Worm (Caenorhabditis elegans) whole organism, mixed stage, embryonic: ENCODE results near the gene Y60A9.1.

Experiments
- M03D4.4 ChIP-seq: sonication (generic microtip); optimal IDR thresholded peaks from 2 replicates; lab custom pipeline; 2017; ENCODE audit warnings: mild to moderate bottlenecking, missing genetic modification characterization, missing compliant biosample characterization
- bed-3 ChIP-seq: fragments of 200-800 bp; sonication (Bioruptor generic); optimal IDR thresholded peaks from 3 replicates; lab custom pipeline; 2018; ENCODE audit warnings: mild to moderate bottlenecking, missing genetic modification characterization, moderate library complexity, missing compliant biosample characterization
- ceh-39 ChIP-seq: fragments of 150-350 bp; optimal IDR thresholded peaks from 2 replicates; lab custom pipeline; 2014; ENCODE audit warnings: missing biosample characterization, missing genetic modification characterization
- ceh-83 ChIP-seq: fragments of 200-800 bp; sonication (Bioruptor generic); optimal IDR thresholded peaks from 2 replicates; lab custom pipeline; 2018; ENCODE audit warnings: mild to moderate bottlenecking, missing genetic modification characterization, missing compliant biosample characterization
- ces-1 ChIP-seq: fragments of 150-350 bp; optimal IDR thresholded peaks from 2 replicates; lab custom pipeline; 2014; ENCODE audit warnings: missing biosample characterization, missing genetic modification reagents, missing genetic modification characterization
- cnd-1 ChIP-seq: fragments of 200-800 bp; sonication (Bioruptor generic); optimal IDR thresholded peaks from 2 replicates; lab custom pipeline; 2018; ENCODE audit warnings: mild to moderate bottlenecking, missing genetic modification characterization, missing compliant biosample characterization
- elt-1 ChIP-seq: sonication (generic microtip); optimal IDR thresholded peaks from 2 replicates; lab custom pipeline; 2017; ENCODE audit warnings: missing genetic modification characterization, mild to moderate bottlenecking, missing compliant biosample characterization, antibody characterized with exemption, moderate library complexity, borderline replicate concordance; ENCODE audit not compliant: insufficient read depth
- elt-3 ChIP-seq: fragments of 150-350 bp; optimal IDR thresholded peaks from 2 replicates; lab custom pipeline; 2014; ENCODE audit warnings: missing biosample characterization, missing genetic modification characterization
- lin-13 ChIP-seq: fragments of 150-350 bp; optimal IDR thresholded peaks from 2 replicates; lab custom pipeline; 2014; ENCODE audit warnings: missing biosample characterization, missing genetic modification characterization
- lin-32 ChIP-seq: fragments of 200-800 bp; sonication (Bioruptor generic); optimal IDR thresholded peaks from 2 replicates; lab custom pipeline; 2018; ENCODE audit warnings: mild to moderate bottlenecking, missing genetic modification characterization, missing compliant biosample characterization
- mab-5 ChIP-seq: fragments of 150-350 bp; optimal IDR thresholded peaks from 2 replicates; lab custom pipeline; 2014; ENCODE audit warnings: missing biosample characterization, missing genetic modification characterization
- mep-1 ChIP-seq: fragments of 150-350 bp; optimal IDR thresholded peaks from 2 replicates; lab custom pipeline; 2017; ENCODE audit warnings: missing biosample characterization, missing genetic modification reagents, missing genetic modification characterization, inconsistent platforms
- mls-2 ChIP-seq: sonication (generic microtip); optimal IDR thresholded peaks from 2 replicates; lab custom pipeline; 2016; ENCODE audit warnings: mild to moderate bottlenecking, missing genetic modification characterization, moderate library complexity, missing compliant biosample characterization
- nhr-12 ChIP-seq: fragments of 150-350 bp; optimal IDR thresholded peaks from 2 replicates; lab custom pipeline; 2014; ENCODE audit warnings: missing biosample characterization, missing genetic modification characterization
- nhr-2 ChIP-seq: fragments of 150-350 bp; optimal IDR thresholded peaks from 2 replicates; lab custom pipeline; 2014; ENCODE audit warnings: missing biosample characterization, missing genetic modification characterization
- nhr-237 ChIP-seq: fragments of 150-350 bp; optimal IDR thresholded peaks from 2 replicates; lab custom pipeline; 2014; ENCODE audit warnings: missing biosample characterization, missing genetic modification characterization
- nhr-28 ChIP-seq: fragments of 150-350 bp; optimal IDR thresholded peaks from 2 replicates; lab custom pipeline; 2014; ENCODE audit warnings: missing biosample characterization, missing genetic modification characterization
- nhr-76 ChIP-seq: sonication (generic microtip); optimal IDR thresholded peaks from 2 replicates; lab custom pipeline; 2017; ENCODE audit warnings: missing biosample characterization, missing genetic modification characterization
- sem-2 ChIP-seq: fragments of 200-800 bp; sonication (Bioruptor generic); optimal IDR thresholded peaks from 2 replicates; lab custom pipeline; 2018; ENCODE audit warnings: mild to moderate bottlenecking, missing genetic modification characterization, missing compliant biosample characterization
- snpc-4 ChIP-seq: fragments of 150-350 bp; optimal IDR thresholded peaks from 2 replicates; lab custom pipeline; 2014; ENCODE audit warnings: missing biosample characterization, missing genetic modification characterization
- sptf-1 ChIP-seq: sonication (generic microtip); optimal IDR thresholded peaks from 2 replicates; lab custom pipeline; 2017; ENCODE audit warnings: mild to moderate bottlenecking, missing genetic modification characterization, moderate library complexity, missing compliant biosample characterization
- tbx-8 ChIP-seq: fragments of 200-800 bp; sonication (Bioruptor generic); optimal IDR thresholded peaks from 2 replicates; lab custom pipeline; 2018; ENCODE audit warnings: mild to moderate bottlenecking, missing genetic modification characterization, moderate library complexity, missing compliant biosample characterization
- unc-120 ChIP-seq: sonication (generic microtip); optimal IDR thresholded peaks from 2 replicates; lab custom pipeline; 2017; ENCODE audit warnings: missing genetic modification characterization, missing compliant biosample characterization; ENCODE audit not compliant: poor library complexity, severe bottlenecking
- unc-39 ChIP-seq: fragments of 150-350 bp; optimal IDR thresholded peaks from 2 replicates; lab custom pipeline; 2014; ENCODE audit warnings: missing biosample characterization, missing genetic modification characterization
- unc-62 ChIP-seq: fragments of 150-350 bp; optimal IDR thresholded peaks from 2 replicates; lab custom pipeline; 2014; ENCODE audit warnings: missing biosample characterization, missing genetic modification reagents, missing genetic modification characterization
- zip-8 ChIP-seq: fragments of 150-350 bp; optimal IDR thresholded peaks from 2 replicates; lab custom pipeline; 2014; ENCODE audit warnings: missing biosample characterization, missing genetic modification characterization
- ztf-11 ChIP-seq: fragments of 150-350 bp; optimal IDR thresholded peaks from 2 replicates; lab custom pipeline; 2014; ENCODE audit warnings: missing biosample characterization, missing genetic modification characterization

Y60A9.1 gene

ce11 chrX:14359571-14359970 lies 35.6 kb downstream of the Y60A9.1 start:
- TF ChIP-seq nhr-12 (tag; lab: Kevin White, UChicago) (no peak), ces-1 (GFP tag; lab: Kevin White, UChicago) (no peak), mab-5 (tag; lab: Kevin White, UChicago) (no peak), nhr-76 (tag; lab: Kevin White, UChicago) (no peak), ceh-83 (no peak), ceh-39 (tag; lab: Kevin White, UChicago) (no peak), nhr-28 (no peak), unc-39 (tag; lab: Kevin White, UChicago) (no peak), mep-1 (tag; lab: Kevin White, UChicago) (no peak)

ce11 chrX:14356683-14357287 lies 38.4 kb downstream of the Y60A9.1 start:
- TF ChIP-seq mep-1 (tag; lab: Kevin White, UChicago): no peak
- TF ChIP-seq ces-1 (GFP tag; lab: Kevin White, UChicago): peak; percentile 99

ce11 chrX:14355034-14355433 lies 40.1 kb downstream of the Y60A9.1 start:
- TF ChIP-seq ceh-83 (no peak), cnd-1 (tag; lab: Kevin White, UChicago) (no peak), sptf-1 (tag; lab: Kevin White, UChicago) (no peak)

- TF ChIP-seq ces-1 (GFP tag; lab: Kevin White, UChicago) (peak; percentile 36), ceh-83 (no peak), unc-120 (tag; lab: Kevin White, UChicago) (peak; percentile 29), nhr-2 (no peak), ztf-11 (tag; lab: Kevin White, UChicago) (no peak), nhr-237 (tag; lab: Kevin White, UChicago) (no peak), sem-2 (GFP tag; lab: Kevin White, UChicago) (no peak), cnd-1 (tag; lab: Kevin White, UChicago) (no peak)
- TF ChIP-seq, all 35 proteins: peak for 2
Observed at ce11 chrX:14349690-14350168, 45.4 kb downstream of the Y60A9.1 start, which contains the start of gene wdr-5.2. Gene wdr-5.2, plus strand, starts transcription at chrX:14350118.

ce11 chrX:14347573-14347972 lies 47.6 kb downstream of the Y60A9.1 start, which contains the start of gene K04G11.3:
Gene K04G11.3, minus strand, starts transcription at chrX:14347673.
- TF ChIP-seq nhr-76 (tag; lab: Kevin White, UChicago): no peak
- TF ChIP-seq tbx-8 (GFP tag; lab: Kevin White, UChicago): no peak
- no peak for TF ChIP-seq zip-8 (tag; lab: Kevin White, UChicago)
- no peak for TF ChIP-seq ces-1 (GFP tag; lab: Kevin White, UChicago)
- TF ChIP-seq elt-1 (tag; lab: Kevin White, UChicago): no peak
- no peak for TF ChIP-seq bed-3
- no peak for TF ChIP-seq mab-5 (tag; lab: Kevin White, UChicago)
- no peak for TF ChIP-seq lin-32 (GFP tag; lab: Kevin White, UChicago)
- TF ChIP-seq M03D4.4 (tag; lab: Kevin White, UChicago): no peak
- no peak for TF ChIP-seq snpc-4 (tag; lab: Kevin White, UChicago)
- TF ChIP-seq lin-13 (tag; lab: Kevin White, UChicago): no peak
- no peak for TF ChIP-seq elt-3 (tag; lab: Kevin White, UChicago)
- TF ChIP-seq unc-39 (tag; lab: Kevin White, UChicago): no peak
- TF ChIP-seq unc-62 (GFP tag; lab: Kevin White, UChicago): no peak
- no peak for TF ChIP-seq mls-2 (tag; lab: Kevin White, UChicago)
- no peak for TF ChIP-seq sptf-1 (tag; lab: Kevin White, UChicago)
- TF ChIP-seq, all 35 proteins: peak for 0
